Worm (Caenorhabditis elegans) whole organism, midembryonic: ENCODE results near the gene gst-9.

Source experiments
- T22C8.4 ChIP-seq: fragments of 200-800 bp; sonication (Bioruptor generic); IDR thresholded peaks from 2 replicates; pipeline ENCODE4 v1.3.6; 2022; ENCODE audit warnings: missing genetic modification characterization, missing compliant biosample characterization
- cog-1 ChIP-seq: sonication (generic microtip); optimal IDR thresholded peaks from 2 replicates; lab custom pipeline; 2016; ENCODE audit warnings: missing genetic modification characterization, missing compliant biosample characterization
- flt-1 ChIP-seq: fragments of 200-800 bp; sonication (Bioruptor generic); IDR thresholded peaks from 2 replicates; pipeline ENCODE4 v1.3.6; 2022; ENCODE audit warnings: missing genetic modification characterization, missing compliant biosample characterization
- klf-2 ChIP-seq: fragments of 200-800 bp; sonication (Bioruptor generic); conservative IDR thresholded peaks from 2 replicates; pipeline ENCODE4 v1.3.6; 2022; ENCODE audit warnings: missing genetic modification reagents, missing genetic modification characterization, missing compliant biosample characterization
- med-1 ChIP-seq: sonication (generic microtip); optimal IDR thresholded peaks from 2 replicates; lab custom pipeline; 2017; ENCODE audit warnings: missing genetic modification characterization, mild to moderate bottlenecking, missing compliant biosample characterization, antibody characterized with exemption, missing genetic modification reagents; ENCODE audit not compliant: insufficient read depth
- ref-1 ChIP-seq: fragments of 200-800 bp; sonication (Bioruptor generic); conservative IDR thresholded peaks from 2 replicates; pipeline ENCODE4 v1.3.6; 2022; ENCODE audit warnings: missing genetic modification reagents, missing genetic modification characterization, missing compliant biosample characterization
- tab-1 ChIP-seq: fragments of 200-800 bp; sonication (Bioruptor generic); IDR thresholded peaks from 2 replicates; pipeline ENCODE4 v1.3.6; 2022; ENCODE audit warnings: missing genetic modification characterization, missing compliant biosample characterization
- ztf-23 ChIP-seq: fragments of 200-800 bp; sonication (Bioruptor generic); IDR thresholded peaks from 2 replicates; pipeline ENCODE4 v1.3.6; 2022; ENCODE audit warnings: missing genetic modification reagents, missing genetic modification characterization, missing compliant biosample characterization
- ztf-29 ChIP-seq: fragments of 200-800 bp; sonication (Bioruptor generic); IDR thresholded peaks from 2 replicates; pipeline ENCODE4 v1.3.6; 2022; ENCODE audit warnings: missing genetic modification reagents, missing genetic modification characterization, missing compliant biosample characterization

DNA sequence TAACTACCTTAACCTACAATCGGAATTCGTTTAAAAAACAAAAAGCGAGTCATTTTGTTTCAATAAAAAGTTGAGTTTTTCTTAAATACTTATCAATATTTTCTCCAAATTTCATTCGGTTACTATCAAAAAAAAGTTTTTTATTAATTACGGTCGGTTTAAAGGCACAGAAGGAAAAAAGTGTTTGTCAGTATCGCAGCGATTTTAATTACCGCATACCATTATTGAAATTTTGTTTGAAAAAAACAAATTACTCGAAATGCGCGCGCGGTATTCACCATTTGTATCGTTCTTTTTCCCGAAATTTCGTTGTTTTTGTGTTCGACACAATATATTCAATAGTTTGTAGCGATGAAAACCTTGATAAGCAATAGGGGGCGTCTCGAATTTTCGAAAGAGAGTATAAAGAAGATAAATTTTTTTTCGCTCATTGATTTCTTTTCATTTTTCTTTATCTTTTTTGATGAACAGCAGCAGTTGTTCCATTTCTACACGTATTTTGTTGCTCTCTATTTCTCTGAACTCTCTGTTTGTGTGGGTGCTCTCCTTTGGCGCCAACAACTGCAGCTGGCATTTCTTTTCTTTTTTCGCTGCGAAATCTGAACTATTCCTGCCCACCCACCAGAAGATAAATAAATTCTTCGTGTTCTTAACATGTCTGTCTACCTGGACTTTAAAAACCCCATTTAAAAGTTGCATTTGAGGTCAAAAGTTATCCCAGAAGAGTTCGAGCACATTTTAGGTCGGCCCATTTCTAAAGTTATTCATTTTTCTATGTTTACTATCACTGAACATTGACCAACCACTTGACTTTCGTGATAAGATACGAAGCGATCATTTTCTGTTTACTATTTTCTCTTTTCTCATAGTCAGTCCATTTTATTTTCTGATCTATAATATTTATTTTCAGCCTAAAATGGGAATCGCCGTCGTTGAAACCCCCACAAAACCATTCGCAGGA, 2.6 kb upstream of the gst-9 start, which contains the start of gene pgm-1:
- TF ChIP-seq ref-1 (no peak), med-1 (GFP tag; lab: Kevin White, UChicago) (no peak), T22C8.4 (GFP tag; lab: Robert Waterston, UW) (no peak), cog-1 (tag; lab: Kevin White, UChicago) (no peak), flt-1 (GFP tag; lab: Robert Waterston, UW) (no peak), tab-1 (GFP tag; lab: Robert Waterston, UW) (no peak), klf-2 (GFP tag; lab: Robert Waterston, UW) (no peak), ztf-29 (GFP tag; lab: Robert Waterston, UW) (no peak), ztf-23 (GFP tag; lab: Robert Waterston, UW) (no peak)
